Fruit fly (Drosophila melanogaster): ENCODE data around the gene Rbp6.

DNA sequence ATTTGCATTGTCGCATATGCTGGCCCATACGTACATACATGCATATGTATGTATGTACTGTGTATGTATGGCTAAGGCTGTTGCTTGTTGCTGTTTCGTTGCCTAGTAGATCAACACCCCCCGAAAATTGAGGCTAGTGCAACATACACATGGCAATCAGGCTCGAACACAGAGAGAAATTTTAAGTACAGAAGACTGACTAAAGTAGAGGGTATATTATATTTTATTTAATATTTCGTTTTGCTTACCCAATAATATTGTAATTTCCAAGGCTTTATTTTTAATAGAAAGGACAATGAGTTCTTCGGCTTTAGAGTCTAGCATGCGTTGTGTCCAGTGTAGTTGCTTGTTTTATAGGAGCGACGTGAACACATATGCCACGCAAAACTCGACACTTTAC lies 117.5 kb downstream of the Rbp6 start:
- TF ChIP-seq Mnt (GFP tag; optimal IDR thresholded peaks at IDR 0.05) (no peak), CG7101 (tag; optimal IDR thresholded peaks at IDR 0.05) (no peak), CG7045 (GFP tag; optimal IDR thresholded peaks at IDR 0.05) (no peak), CG33017 (tag; optimal IDR thresholded peaks at IDR 0.05) (no peak), CG1620 (GFP tag; optimal IDR thresholded peaks at IDR 0.05) (no peak), kay (GFP tag; ENCODE audit: borderline replicate concordance) (no peak), tj (GFP tag; optimal IDR thresholded peaks at IDR 0.05) (no peak), Clk (GFP tag; optimal IDR thresholded peaks at IDR 0.05) (no peak)
